Worm (Caenorhabditis elegans) whole organism, young adult: ENCODE data around the gene tbx-9.

Experiments used
- B0035.1 ChIP-seq: sonication (generic microtip); optimal IDR thresholded peaks from 2 replicates; lab custom pipeline; 2016; ENCODE audit warnings: missing genetic modification characterization, mild to moderate bottlenecking, missing compliant biosample characterization, missing genotype, missing genetic modification reagents
- B0261.1 ChIP-seq: sonication (generic microtip); optimal IDR thresholded peaks from 2 replicates; lab custom pipeline; 2016; ENCODE audit warnings: mild to moderate bottlenecking, missing genetic modification characterization, moderate library complexity, missing compliant biosample characterization
- B0336.3 ChIP-seq: fragments of 200-800 bp; sonication (Bioruptor generic); IDR thresholded peaks from 2 replicates; pipeline ENCODE4 v1.3.6; 2022; ENCODE audit warnings: missing genetic modification characterization, missing compliant biosample characterization
- D2030.7 ChIP-seq: fragments of 200-800 bp; sonication (Bioruptor generic); IDR thresholded peaks from 2 replicates; pipeline ENCODE4 v1.3.6; 2022; ENCODE audit warnings: missing genetic modification reagents, missing genetic modification characterization, missing compliant biosample characterization
- F55B11.4 ChIP-seq: sonication (generic microtip); optimal IDR thresholded peaks from 2 replicates; lab custom pipeline; 2016; ENCODE audit warnings: missing compliant biosample characterization, missing genetic modification characterization, borderline replicate concordance; ENCODE audit not compliant: insufficient read depth
- T07F8.4 ChIP-seq: sonication (generic microtip); optimal IDR thresholded peaks from 2 replicates; lab custom pipeline; 2016; ENCODE audit warnings: mild to moderate bottlenecking, missing genetic modification characterization, moderate library complexity, missing compliant biosample characterization
- Y56A3A.18 ChIP-seq: fragments of 200-800 bp; sonication (Bioruptor generic); IDR thresholded peaks from 2 replicates; pipeline ENCODE4 v1.3.6; 2022; ENCODE audit warnings: missing genetic modification reagents, missing genetic modification characterization, missing compliant biosample characterization
- ama-1 ChIP-seq, 3 experiments: fragments of 150-350 bp in 1 of 3; sonication (generic microtip) in 2 of 3; optimal IDR thresholded peaks; 2 replicates each; lab custom pipeline; 2014 to 2018; ENCODE audit warnings: missing biosample characterization in 2 of 3, missing genetic modification characterization in 2 of 3, missing genetic modification reagents in 2 of 3
- aptf-2 ChIP-seq: fragments of 200-800 bp; sonication (Bioruptor generic); conservative IDR thresholded peaks from 2 replicates; pipeline ENCODE4 v1.3.6; 2022; ENCODE audit warnings: missing genetic modification reagents, missing genetic modification characterization, missing compliant biosample characterization
- atf-7 ChIP-seq: sonication (generic microtip); optimal IDR thresholded peaks from 2 replicates; lab custom pipeline; 2017; ENCODE audit warnings: mild to moderate bottlenecking, missing genetic modification characterization, missing compliant biosample characterization
- attf-6 ChIP-seq: fragments of 200-800 bp; sonication (Bioruptor generic); IDR thresholded peaks from 2 replicates; pipeline ENCODE4 v1.3.6; 2022; ENCODE audit warnings: missing genetic modification reagents, missing genetic modification characterization, missing compliant biosample characterization
- cebp-1 ChIP-seq, 2 experiments: fragments of 200-800 bp in 1 of 2; sonication (Bioruptor generic) in 1 of 2; sonication (generic microtip) in 1 of 2; IDR thresholded peaks in 1 of 2; optimal IDR thresholded peaks in 1 of 2; 2 replicates each; pipeline versions ENCODE4 v1.3.6 to Lab custom; 2017 to 2022; ENCODE audit warnings: missing compliant biosample characterization in 2 of 2, missing genetic modification characterization in 2 of 2, mild to moderate bottlenecking in 1 of 2, missing genetic modification reagents in 1 of 2, moderate library complexity in 1 of 2
- cebp-2 ChIP-seq: fragments of 200-800 bp; sonication (Bioruptor generic); IDR thresholded peaks from 2 replicates; pipeline ENCODE4 v1.3.6; 2022; ENCODE audit warnings: missing genetic modification characterization, missing compliant biosample characterization
- ceh-27 ChIP-seq: fragments of 200-800 bp; sonication (Bioruptor generic); optimal IDR thresholded peaks from 2 replicates; lab custom pipeline; 2018; ENCODE audit warnings: mild to moderate bottlenecking, missing genetic modification characterization, moderate library complexity, missing compliant biosample characterization
- ceh-40 ChIP-seq: fragments of 200-800 bp; sonication (Bioruptor generic); IDR thresholded peaks from 2 replicates; pipeline ENCODE4 v1.3.6; 2022; ENCODE audit warnings: missing genetic modification characterization, missing compliant biosample characterization
- ceh-91 ChIP-seq: fragments of 200-800 bp; sonication (Bioruptor generic); IDR thresholded peaks from 2 replicates; pipeline ENCODE4 v1.3.6; 2022; ENCODE audit warnings: missing genetic modification reagents, missing genetic modification characterization, missing compliant biosample characterization
- die-1 ChIP-seq: sonication (generic microtip); optimal IDR thresholded peaks from 2 replicates; lab custom pipeline; 2016; ENCODE audit warnings: missing genotype, mild to moderate bottlenecking, missing genetic modification characterization, missing compliant biosample characterization
- egl-18 ChIP-seq: fragments of 200-800 bp; sonication (Bioruptor generic); IDR thresholded peaks from 2 replicates; pipeline ENCODE4 v1.3.6; 2022; ENCODE audit warnings: missing genetic modification reagents, missing genetic modification characterization, missing compliant biosample characterization
- let-607 ChIP-seq, 2 experiments: fragments of 200-800 bp in 1 of 2; sonication (Bioruptor generic) in 1 of 2; sonication (generic microtip) in 1 of 2; optimal IDR thresholded peaks; 2 replicates each; lab custom pipeline; 2016 to 2018; ENCODE audit warnings: mild to moderate bottlenecking in 2 of 2, missing compliant biosample characterization in 2 of 2, missing genetic modification characterization in 2 of 2, moderate library complexity in 2 of 2, missing genotype in 1 of 2
- lin-26 ChIP-seq: fragments of 200-800 bp; sonication (Bioruptor generic); IDR thresholded peaks from 2 replicates; pipeline ENCODE4 v1.3.6; 2022; ENCODE audit warnings: missing genetic modification reagents, missing genetic modification characterization, missing compliant biosample characterization
- lin-40 ChIP-seq: sonication (generic microtip); optimal IDR thresholded peaks from 2 replicates; lab custom pipeline; 2016; ENCODE audit warnings: missing genetic modification characterization, mild to moderate bottlenecking, missing compliant biosample characterization, missing genotype, missing genetic modification reagents
- lsl-1 ChIP-seq: fragments of 200-800 bp; sonication (Bioruptor generic); optimal IDR thresholded peaks from 2 replicates; lab custom pipeline; 2018; ENCODE audit warnings: mild to moderate bottlenecking, missing genetic modification characterization, moderate library complexity, missing compliant biosample characterization
- madf-10 ChIP-seq: sonication (generic microtip); optimal IDR thresholded peaks from 2 replicates; lab custom pipeline; 2016; ENCODE audit warnings: mild to moderate bottlenecking, missing genetic modification characterization, missing compliant biosample characterization
- madf-6 ChIP-seq: fragments of 200-800 bp; sonication (Bioruptor generic); IDR thresholded peaks from 2 replicates; pipeline ENCODE4 v1.3.6; 2022; ENCODE audit warnings: missing genetic modification reagents, missing genetic modification characterization, missing compliant biosample characterization
- mes-4 ChIP-seq: sonication (generic microtip); optimal IDR thresholded peaks from 2 replicates; lab custom pipeline; 2016; ENCODE audit warnings: missing genotype, missing genetic modification characterization, missing compliant biosample characterization
- pha-4 ChIP-seq: fragments of 150-350 bp; sonication (generic microtip); optimal IDR thresholded peaks from 2 replicates; lab custom pipeline; 2014; ENCODE audit warnings: missing biosample characterization, missing genetic modification reagents, missing genetic modification characterization
- repo-1 ChIP-seq: sonication (generic microtip); optimal IDR thresholded peaks from 2 replicates; lab custom pipeline; 2017; ENCODE audit warnings: mild to moderate bottlenecking, missing genetic modification characterization, missing compliant biosample characterization
- snpc-1.1 ChIP-seq: sonication (generic microtip); optimal IDR thresholded peaks from 2 replicates; lab custom pipeline; 2017; ENCODE audit warnings: missing genetic modification characterization, mild to moderate bottlenecking, missing compliant biosample characterization, antibody characterized with exemption, moderate library complexity, missing genotype, missing genetic modification reagents; ENCODE audit not compliant: insufficient read depth
- snpc-3.4 ChIP-seq: sonication (generic microtip); optimal IDR thresholded peaks from 2 replicates; lab custom pipeline; 2017; ENCODE audit warnings: missing genetic modification characterization, mild to moderate bottlenecking, missing compliant biosample characterization, antibody characterized with exemption, moderate library complexity, missing genotype, missing genetic modification reagents
- sptf-2 ChIP-seq: fragments of 200-800 bp; sonication (Bioruptor generic); optimal IDR thresholded peaks from 2 replicates; lab custom pipeline; 2018; ENCODE audit warnings: mild to moderate bottlenecking, missing genetic modification characterization, missing compliant biosample characterization
- tbx-9 ChIP-seq: sonication (generic microtip); optimal IDR thresholded peaks from 2 replicates; lab custom pipeline; 2016; ENCODE audit warnings: borderline replicate concordance, missing genetic modification characterization, inconsistent platforms, missing compliant biosample characterization
- unc-62 ChIP-seq: fragments of 150-350 bp; optimal IDR thresholded peaks from 2 replicates; lab custom pipeline; 2014; ENCODE audit warnings: missing biosample characterization, missing genetic modification reagents, missing genetic modification characterization
- zfh-2 ChIP-seq: fragments of 200-800 bp; sonication (Bioruptor generic); conservative IDR thresholded peaks from 2 replicates; pipeline ENCODE4 v1.3.6; 2022; ENCODE audit warnings: missing genetic modification reagents, missing genetic modification characterization, missing compliant biosample characterization
- ztf-26 ChIP-seq: sonication (generic microtip); optimal IDR thresholded peaks from 2 replicates; lab custom pipeline; 2017; ENCODE audit warnings: missing genetic modification characterization, missing compliant biosample characterization

tbx-9 gene

ce11 chrIII:10347049-10347448 is 5.4 kb upstream of the tbx-9 start, which contains the start of gene tbx-8:
TSS of gene tbx-8 (plus strand) at chrIII:10347349.
- TF ChIP-seq mes-4 (tag; lab: Kevin White, UChicago) (no peak), zfh-2 (peak; percentile 46; the same call in 1 of the 2 replicates)
- TF ChIP-seq, all 124 proteins: peak for 1

- no peak for TF ChIP-seq let-607 (tag; optimal IDR thresholded peaks at IDR 0.05; lab: Kevin White, UChicago)
- peak; percentile 56 for TF ChIP-seq unc-62 (GFP tag; lab: Kevin White, UChicago)
Measured at ce11 chrIII:10344762-10345161, 3.1 kb upstream of the tbx-9 start.

- peak; percentile 21 for TF ChIP-seq repo-1 (tag; lab: Kevin White, UChicago)
- 0 out of 2 replicates have a peak, but pooled peaks have one; percentile 19 for TF ChIP-seq cebp-2 (GFP tag; lab: Robert Waterston, UW)
- TF ChIP-seq tbx-9 (tag; lab: Kevin White, UChicago): peak; percentile 12
- no peak for TF ChIP-seq lsl-1
Measured at ce11 chrIII:10339949-10340348, 1.7 kb downstream of the tbx-9 start.

DNA sequence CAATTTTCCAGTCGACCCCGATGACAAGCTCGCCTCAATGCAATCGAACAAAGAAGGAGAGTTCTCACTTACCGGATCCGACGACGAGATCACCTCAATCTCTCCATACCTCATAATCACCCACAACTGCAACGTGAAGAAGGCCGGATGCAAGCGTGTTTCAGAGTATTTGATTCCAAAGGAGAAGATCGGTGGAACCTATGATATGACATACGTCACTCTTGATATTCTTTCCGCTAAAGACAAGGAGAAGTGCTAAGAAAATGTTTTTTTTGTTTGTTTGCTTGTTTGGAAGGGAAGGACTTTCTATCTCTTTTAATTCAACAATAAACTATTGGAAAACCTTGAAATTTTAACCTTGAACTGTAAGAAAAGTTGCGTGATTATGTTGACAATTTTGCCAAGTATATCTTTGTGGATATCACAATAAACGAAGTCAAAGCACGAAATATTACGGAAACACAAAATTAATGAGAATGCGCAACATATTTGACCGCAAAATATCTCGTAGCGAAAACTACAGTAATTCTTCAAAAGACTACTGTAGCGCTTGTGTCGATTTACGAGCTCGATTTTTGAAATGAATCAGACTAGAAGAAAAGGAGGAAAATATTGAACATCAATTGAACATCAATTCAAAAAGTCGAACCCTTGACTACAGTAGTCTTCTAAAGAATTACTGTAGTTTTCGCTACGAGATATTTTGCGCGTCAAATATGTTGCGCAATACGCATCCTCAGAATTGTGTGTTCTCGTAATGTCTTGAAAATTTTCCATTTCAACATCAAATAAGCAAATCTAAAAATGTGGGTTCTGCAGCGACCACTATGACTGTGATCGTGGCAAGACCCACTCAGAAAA is 2.4 kb downstream of the tbx-9 start:
- TF ChIP-seq tbx-9 (tag; lab: Kevin White, UChicago) (peak; percentile 39), pha-4 (tag; lab: Kevin White, UChicago) (no peak), ztf-26 (peak; percentile 50), lin-40 (peak; percentile 21), attf-6 (GFP tag; lab: Robert Waterston, UW) (no peak), ama-1 (optimal IDR thresholded peaks at IDR 0.05; lab: Kevin White, UChicago) (peak; percentile 78), ama-1 (GFP tag; optimal IDR thresholded peaks at IDR 0.05; lab: Kevin White, UChicago) (no peak)

DNA sequence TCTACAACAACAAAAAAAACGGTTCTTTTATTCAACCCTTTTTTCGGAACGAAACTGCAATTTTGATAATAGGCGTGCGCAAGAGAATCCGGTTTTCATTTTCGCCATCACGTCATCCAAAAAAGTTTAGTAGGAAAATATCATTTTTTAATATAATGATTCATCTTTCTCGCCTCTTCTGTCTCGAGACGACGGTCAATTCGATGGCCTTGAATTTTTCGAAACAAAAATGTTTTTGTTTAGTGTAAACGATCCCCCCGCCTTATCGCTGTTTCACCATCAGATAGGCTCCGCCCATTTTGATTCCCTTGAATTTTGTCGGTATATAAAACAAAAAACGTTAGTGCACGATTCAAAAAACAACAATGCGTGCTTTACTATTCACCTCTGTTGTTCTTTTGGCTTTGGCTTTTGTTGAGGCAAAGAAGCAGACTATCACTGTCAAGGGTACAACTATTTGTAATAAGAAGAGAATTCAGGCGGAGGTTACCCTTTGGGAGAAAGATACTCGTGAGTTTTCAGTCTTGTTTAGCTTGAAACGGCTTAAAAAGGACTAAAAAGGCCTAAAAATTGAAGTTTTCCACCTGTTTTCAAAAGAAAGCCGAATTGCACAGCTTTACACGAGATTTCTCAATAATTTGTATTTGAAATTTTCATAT is 4.0 kb downstream of the tbx-9 start, which contains the start of gene ttr-15:
ttr-15 (plus strand) TSS at position 340 of the 659 bp plus-strand sequence.
- TF ChIP-seq atf-7 (tag; lab: Kevin White, UChicago) (peak; percentile 11), lin-26 (GFP tag; lab: Robert Waterston, UW) (peak; percentile 30; the same call in 1 of the 2 replicates), unc-62 (GFP tag; lab: Kevin White, UChicago) (no peak), lin-40 (peak; percentile 57), Y56A3A.18 (0 out of 2 replicates have a peak, but pooled peaks have one; percentile 45), ceh-40 (GFP tag; lab: Robert Waterston, UW) (no peak), B0261.1 (tag; lab: Kevin White, UChicago) (no peak), cebp-1 (GFP tag; IDR thresholded peaks at IDR 0.05; lab: Robert Waterston, UW) (no peak), cebp-1 (tag; optimal IDR thresholded peaks at IDR 0.05; lab: Kevin White, UChicago) (peak; percentile 39), ama-1 (optimal IDR thresholded peaks at IDR 0.05; lab: Kevin White, UChicago) (peak; percentile 92), ama-1 (GFP tag; optimal IDR thresholded peaks at IDR 0.05; lab: Kevin White, UChicago) (peak in 1 of 2 experiments; percentile 6), sptf-2 (GFP tag; lab: Kevin White, UChicago) (no peak), F55B11.4 (tag; lab: Kevin White, UChicago) (no peak), madf-10 (tag; lab: Kevin White, UChicago) (no peak), ceh-91 (GFP tag; lab: Robert Waterston, UW) (no peak), repo-1 (tag; lab: Kevin White, UChicago) (peak; percentile 22), snpc-3.4 (tag; lab: Kevin White, UChicago) (no peak), die-1 (no peak), madf-6 (GFP tag; lab: Robert Waterston, UW) (0 out of 2 replicates have a peak, but pooled peaks have one; percentile 25), T07F8.4 (tag; lab: Kevin White, UChicago) (no peak), B0035.1 (tag; lab: Kevin White, UChicago) (peak; percentile 73), aptf-2 (no peak), ceh-27 (GFP tag; lab: Kevin White, UChicago) (no peak), tbx-9 (tag; lab: Kevin White, UChicago) (peak; percentile 71), egl-18 (GFP tag; lab: Robert Waterston, UW) (no peak), B0336.3 (GFP tag; lab: Robert Waterston, UW) (no peak; the same call in 1 of the 2 replicates), pha-4 (tag; lab: Kevin White, UChicago) (no peak), snpc-1.1 (tag; lab: Kevin White, UChicago) (no peak), attf-6 (GFP tag; lab: Robert Waterston, UW) (no peak), D2030.7 (GFP tag; lab: Robert Waterston, UW) (no peak)
